Worm (Caenorhabditis elegans) whole organism, L2 larva: ENCODE measurements around the gene iars-1.

Experiments used
- nhr-12 ChIP-seq: fragments of 150-350 bp; optimal IDR thresholded peaks from 2 replicates; lab custom pipeline; 2014; ENCODE audit warnings: missing biosample characterization, missing genetic modification characterization
- nhr-237 ChIP-seq: fragments of 150-350 bp; optimal IDR thresholded peaks from 2 replicates; lab custom pipeline; 2014; ENCODE audit warnings: missing biosample characterization, missing genetic modification characterization
- unc-62 ChIP-seq: fragments of 150-350 bp; optimal IDR thresholded peaks from 2 replicates; lab custom pipeline; 2014; ENCODE audit warnings: missing biosample characterization, missing genetic modification reagents, missing genetic modification characterization

DNA sequence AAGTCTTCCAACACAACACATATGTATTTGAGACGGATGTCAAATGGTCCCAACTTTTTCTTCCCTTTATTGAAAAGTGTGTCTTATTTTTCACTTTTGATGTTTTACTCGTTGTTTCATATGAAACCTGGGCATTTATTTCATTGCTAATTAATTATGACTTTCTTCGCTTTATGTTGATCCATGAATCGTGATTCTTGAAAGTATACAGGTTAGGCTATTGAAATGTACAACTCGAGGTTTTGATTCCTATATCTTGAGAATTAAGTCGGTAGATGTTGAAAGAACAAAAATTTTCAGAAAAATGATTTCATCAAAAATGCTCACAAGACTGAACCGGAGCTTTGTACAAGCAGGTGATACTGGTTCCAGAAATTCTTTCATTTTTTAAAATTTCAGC is 18.7 kb downstream of the iars-1 start, which contains the start of gene nfu-1:
- no peak for TF ChIP-seq unc-62
- no peak for TF ChIP-seq nhr-12 (tag; lab: Kevin White, UChicago)
- no peak for TF ChIP-seq nhr-237 (tag; lab: Kevin White, UChicago)
